Worm (Caenorhabditis elegans): ENCODE measurements around the gene ZC487.2.

The ZC487.2 gene

DNA sequence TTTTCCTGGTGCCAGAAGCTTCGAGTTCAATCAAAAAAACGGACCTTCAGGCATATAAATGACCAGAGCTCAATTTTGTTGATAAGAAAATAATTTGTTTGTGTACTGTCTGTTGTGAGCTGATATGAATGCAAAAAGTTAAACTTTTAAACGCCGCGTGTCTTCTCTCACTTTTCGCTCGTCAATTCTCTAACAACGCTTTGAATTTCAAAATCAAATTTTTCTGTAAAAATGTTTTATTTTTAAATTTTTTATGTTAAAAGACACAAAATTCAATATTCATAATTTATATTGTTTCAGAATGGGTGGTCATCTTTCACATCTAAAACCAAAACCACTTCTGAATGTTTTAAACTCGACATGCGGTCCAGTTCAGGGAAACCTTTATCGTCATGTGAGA lies 48.3 kb downstream of the ZC487.2 start, which contains the start of gene cest-31:
TSS of gene cest-31 (plus strand) at position 301 of the 400 bp plus-strand sequence.
- TF ChIP-seq ceh-43 (GFP tag; optimal IDR thresholded peaks at IDR 0.05) (no peak), unc-120 (tag; optimal IDR thresholded peaks at IDR 0.05; ENCODE audit: poor library complexity, severe bottlenecking) (no peak), M03D4.4 (tag; optimal IDR thresholded peaks at IDR 0.05) (no peak), nhr-2 (tag; optimal IDR thresholded peaks at IDR 0.05) (no peak), unc-62 (GFP tag; optimal IDR thresholded peaks at IDR 0.05) (no peak), elt-1 (tag; optimal IDR thresholded peaks at IDR 0.05; ENCODE audit: borderline replicate concordance, insufficient read depth) (no peak), hlh-1 (tag; optimal IDR thresholded peaks at IDR 0.05) (no peak), nhr-28 (tag; optimal IDR thresholded peaks at IDR 0.05) (no peak)
